Worm (Caenorhabditis elegans): ENCODE data around the gene unc-2.
A peak's percentile ranks its signal among the peaks of the same experiment; 100 is the strongest.

ce11 chrX:2667779-2668178, 95.5 kb downstream of the unc-2 start, which contains the start of gene C09B7.2:
- no peak for TF ChIP-seq unc-39 (tag; optimal IDR thresholded peaks at IDR 0.05)
- TF ChIP-seq mep-1 (tag; optimal IDR thresholded peaks at IDR 0.05): no peak
- no peak for TF ChIP-seq elt-3 (tag; optimal IDR thresholded peaks at IDR 0.05)
- no peak for TF ChIP-seq ztf-11 (tag; optimal IDR thresholded peaks at IDR 0.05)
- no peak for TF ChIP-seq M03D4.4 (tag; optimal IDR thresholded peaks at IDR 0.05)
- TF ChIP-seq elt-1 (tag; optimal IDR thresholded peaks at IDR 0.05; ENCODE audit: borderline replicate concordance, insufficient read depth): no peak
- peak; percentile 55 for TF ChIP-seq pha-4 (tag; optimal IDR thresholded peaks at IDR 0.05)
- no peak for TF ChIP-seq unc-120 (tag; optimal IDR thresholded peaks at IDR 0.05; ENCODE audit: poor library complexity, severe bottlenecking)
- no peak for TF ChIP-seq nhr-76 (tag; optimal IDR thresholded peaks at IDR 0.05)
